Worm (Caenorhabditis elegans) whole organism, L3 larva: ENCODE data around the gene Y62F5A.12.

Experiments
- aly-2 ChIP-seq: fragments of 150-350 bp; optimal IDR thresholded peaks from 2 replicates; lab custom pipeline; 2014; ENCODE audit warnings: missing biosample characterization, missing genetic modification characterization
- ceh-16 ChIP-seq: sonication (generic microtip); optimal IDR thresholded peaks from 2 replicates; lab custom pipeline; 2017; ENCODE audit warnings: missing biosample characterization, missing genetic modification characterization
- ceh-9 ChIP-seq: sonication (generic microtip); optimal IDR thresholded peaks from 2 replicates; lab custom pipeline; 2018; ENCODE audit warnings: missing biosample characterization, missing genetic modification characterization
- daf-12 ChIP-seq: fragments of 150-350 bp; optimal IDR thresholded peaks from 2 replicates; lab custom pipeline; 2014; ENCODE audit warnings: missing biosample characterization, missing genetic modification reagents, missing genetic modification characterization
- egl-27 ChIP-seq: sonication (generic microtip); optimal IDR thresholded peaks from 4 replicates; lab custom pipeline; 2017; ENCODE audit warnings: missing biosample characterization, missing genetic modification reagents, missing genetic modification characterization
- eor-1 ChIP-seq, 2 experiments: fragments of 150-350 bp; optimal IDR thresholded peaks; 2 replicates each; lab custom pipeline; 2014 to 2018; ENCODE audit warnings: missing biosample characterization in 2 of 2, missing genetic modification characterization in 2 of 2
- fkh-10 ChIP-seq: sonication (generic microtip); optimal IDR thresholded peaks from 2 replicates; lab custom pipeline; 2017; ENCODE audit warnings: missing biosample characterization, missing genetic modification reagents, missing genetic modification characterization
- lin-39 ChIP-seq: fragments of 150-350 bp; optimal IDR thresholded peaks from 2 replicates; lab custom pipeline; 2018; ENCODE audit warnings: missing biosample characterization, missing genetic modification reagents, missing genetic modification characterization
- lsy-12 ChIP-seq: sonication (generic microtip); optimal IDR thresholded peaks from 2 replicates; lab custom pipeline; 2016; ENCODE audit warnings: mild to moderate bottlenecking, missing genetic modification characterization, missing compliant biosample characterization
- mdl-1 ChIP-seq: fragments of 150-350 bp; optimal IDR thresholded peaks from 2 replicates; lab custom pipeline; 2014; ENCODE audit warnings: missing biosample characterization, missing genetic modification characterization
- mml-1 ChIP-seq: fragments of 150-350 bp; sonication (generic microtip); optimal IDR thresholded peaks from 3 replicates; lab custom pipeline; 2014; ENCODE audit warnings: missing biosample characterization, missing genetic modification characterization
- nhr-28 ChIP-seq: fragments of 150-350 bp; optimal IDR thresholded peaks from 2 replicates; lab custom pipeline; 2014; ENCODE audit warnings: missing biosample characterization, missing genetic modification characterization
- nhr-67 ChIP-seq: fragments of 150-350 bp; optimal IDR thresholded peaks from 2 replicates; lab custom pipeline; 2014; ENCODE audit warnings: missing biosample characterization, missing genetic modification characterization
- nhr-76 ChIP-seq: fragments of 150-350 bp; sonication (generic microtip); optimal IDR thresholded peaks from 5 replicates; lab custom pipeline; 2014; ENCODE audit warnings: missing biosample characterization, missing genetic modification characterization
- nhr-77 ChIP-seq: fragments of 150-350 bp; optimal IDR thresholded peaks from 2 replicates; lab custom pipeline; 2014; ENCODE audit warnings: missing biosample characterization, missing genetic modification characterization
- sea-2 ChIP-seq: fragments of 150-350 bp; sonication (generic microtip); optimal IDR thresholded peaks from 4 replicates; lab custom pipeline; 2014; ENCODE audit warnings: missing biosample characterization, missing genetic modification reagents, missing genetic modification characterization
- skn-1 ChIP-seq: fragments of 150-350 bp; optimal IDR thresholded peaks from 2 replicates; lab custom pipeline; 2014; ENCODE audit warnings: missing biosample characterization, missing genetic modification characterization
- unc-39 ChIP-seq: sonication (generic microtip); optimal IDR thresholded peaks from 4 replicates; lab custom pipeline; 2017; ENCODE audit warnings: missing biosample characterization, missing genetic modification characterization
- unc-62 ChIP-seq: fragments of 150-350 bp; sonication (generic microtip); optimal IDR thresholded peaks from 4 replicates; lab custom pipeline; 2014; ENCODE audit warnings: missing biosample characterization, missing genetic modification reagents, missing genetic modification characterization
- ztf-4 ChIP-seq: fragments of 150-350 bp; optimal IDR thresholded peaks from 2 replicates; lab custom pipeline; 2014; ENCODE audit warnings: missing biosample characterization, missing genetic modification characterization

The Y62F5A.12 gene

ce11 chrII:11484600-11484999, 49.7 kb downstream of the Y62F5A.12 start (continued):
- TF ChIP-seq mml-1 (tag; lab: Kevin White, UChicago): no peak
- TF ChIP-seq lin-39 (tag; lab: Kevin White, UChicago): peak; percentile 81
- TF ChIP-seq nhr-67 (tag; lab: Kevin White, UChicago): no peak
- TF ChIP-seq eor-1 (tag; optimal IDR thresholded peaks at IDR 0.05; lab: Kevin White, UChicago): no peak
- TF ChIP-seq aly-2 (tag; lab: Kevin White, UChicago): no peak
- TF ChIP-seq unc-39 (tag; lab: Kevin White, UChicago): no peak
- TF ChIP-seq sea-2: no peak
- TF ChIP-seq nhr-28 (tag; lab: Kevin White, UChicago): no peak
- TF ChIP-seq unc-62 (GFP tag; lab: Kevin White, UChicago): no peak
- no peak for TF ChIP-seq ceh-9 (tag; lab: Kevin White, UChicago)
- no peak for TF ChIP-seq daf-12 (tag; lab: Kevin White, UChicago)
- peak; percentile 48 for TF ChIP-seq skn-1 (tag; lab: Kevin White, UChicago)
- TF ChIP-seq ceh-16 (tag; lab: Kevin White, UChicago): peak; percentile 34
- peak; percentile 50 for TF ChIP-seq nhr-77 (tag; lab: Kevin White, UChicago)
- TF ChIP-seq nhr-76 (tag; lab: Kevin White, UChicago): no peak
- TF ChIP-seq egl-27 (tag; lab: Kevin White, UChicago): no peak
- peak; percentile 91 for TF ChIP-seq lsy-12
- TF ChIP-seq fkh-10 (GFP tag; lab: Kevin White, UChicago): no peak
- no peak for TF ChIP-seq mdl-1 (tag; lab: Kevin White, UChicago)
- TF ChIP-seq ztf-4 (tag; lab: Kevin White, UChicago): no peak
- TF ChIP-seq, all 47 proteins: peak for 14
